Fruit fly (Drosophila melanogaster) whole organism, pupa: Measurements from ENCODE around the gene CG43294.

Experiments used
- CG10348 ChIP-seq: fragments of 200-800 bp; sonication (Bioruptor generic); IDR thresholded peaks from 2 replicates; pipeline ENCODE4 v1.3.6; 2022; ENCODE audit warnings: missing biosample characterization, missing genetic modification characterization
- CG12605 ChIP-seq: fragments of 200-800 bp; sonication (Bioruptor generic); IDR thresholded peaks from 2 replicates; pipeline ENCODE4 v1.3.6; 2022; ENCODE audit warnings: missing biosample characterization, missing genetic modification characterization
- CG13204 ChIP-seq: fragments of 200-800 bp; sonication (Bioruptor generic); optimal IDR thresholded peaks from 2 replicates; lab custom pipeline; 2018; ENCODE audit warnings: missing biosample characterization, mild to moderate bottlenecking, missing genetic modification characterization, moderate library complexity
- CG14655 ChIP-seq: fragments of 200-800 bp; sonication (Bioruptor generic); optimal IDR thresholded peaks from 3 replicates; lab custom pipeline; 2017; ENCODE audit warnings: mild to moderate bottlenecking, missing biosample characterization, missing genetic modification reagents, missing genetic modification characterization
- CG15710 ChIP-seq: fragments of 200-800 bp; sonication (Bioruptor generic); optimal IDR thresholded peaks from 2 replicates; lab custom pipeline; 2018; ENCODE audit warnings: missing biosample characterization, mild to moderate bottlenecking, missing genetic modification characterization, moderate library complexity
- CG17806 ChIP-seq: fragments of 200-800 bp; sonication (Bioruptor generic); optimal IDR thresholded peaks from 2 replicates; lab custom pipeline; 2018; ENCODE audit warnings: missing biosample characterization, mild to moderate bottlenecking, missing genetic modification characterization, moderate library complexity
- CG32121 ChIP-seq: fragments of 200-800 bp; sonication (Bioruptor generic); IDR thresholded peaks from 2 replicates; pipeline ENCODE4 v1.3.6; 2022; ENCODE audit warnings: missing biosample characterization, missing genetic modification characterization
- CG34367 ChIP-seq: fragments of 200-800 bp; sonication (Bioruptor generic); optimal IDR thresholded peaks from 2 replicates; lab custom pipeline; 2018; ENCODE audit warnings: missing biosample characterization, mild to moderate bottlenecking, missing genetic modification characterization
- CG4496 ChIP-seq: fragments of 200-800 bp; sonication (Bioruptor generic); IDR thresholded peaks from 3 replicates; pipeline ENCODE4 v1.3.6; 2022; ENCODE audit warnings: missing biosample characterization, missing genetic modification characterization
- CG8159 ChIP-seq: fragments of 200-800 bp; sonication (Bioruptor generic); optimal IDR thresholded peaks from 3 replicates; lab custom pipeline; 2018; ENCODE audit warnings: missing biosample characterization, mild to moderate bottlenecking, missing genetic modification characterization, moderate library complexity
- CG8301 ChIP-seq: fragments of 200-800 bp; sonication (Bioruptor generic); optimal IDR thresholded peaks from 2 replicates; lab custom pipeline; 2018; ENCODE audit warnings: missing biosample characterization, mild to moderate bottlenecking, missing genetic modification characterization
- CG9948 ChIP-seq: fragments of 200-800 bp; sonication (Bioruptor generic); optimal IDR thresholded peaks from 2 replicates; lab custom pipeline; 2018; ENCODE audit warnings: missing biosample characterization, mild to moderate bottlenecking, missing genetic modification characterization, moderate library complexity
- D1 ChIP-seq: fragments of 200-800 bp; sonication (Bioruptor generic); optimal IDR thresholded peaks from 2 replicates; lab custom pipeline; 2018; ENCODE audit warnings: missing biosample characterization, mild to moderate bottlenecking, missing genetic modification characterization, moderate library complexity
- EcR ChIP-seq: fragments of 200-800 bp; sonication (Bioruptor generic); optimal IDR thresholded peaks from 3 replicates; lab custom pipeline; 2019; ENCODE audit warnings: missing biosample characterization, missing genetic modification characterization, mild to moderate bottlenecking, moderate library complexity, missing genetic modification reagents
- Ets98B ChIP-seq: fragments of 200-800 bp; sonication (Bioruptor generic); IDR thresholded peaks from 2 replicates; pipeline ENCODE4 v1.3.6; 2022; ENCODE audit warnings: missing biosample characterization, missing genetic modification characterization
- Pif1A ChIP-seq: fragments of 200-800 bp; sonication (Bioruptor generic); optimal IDR thresholded peaks from 3 replicates; lab custom pipeline; 2016; ENCODE audit warnings: missing biosample characterization, missing genetic modification characterization
- Pif1B ChIP-seq: fragments of 200-800 bp; sonication (Bioruptor generic); optimal IDR thresholded peaks from 3 replicates; lab custom pipeline; 2016; ENCODE audit warnings: missing biosample characterization, missing genetic modification characterization
- Snoo ChIP-seq: fragments of 200-800 bp; sonication (Bioruptor generic); optimal IDR thresholded peaks from 3 replicates; lab custom pipeline; 2017; ENCODE audit warnings: missing biosample characterization, mild to moderate bottlenecking, missing genetic modification characterization, inconsistent platforms
- fd96Ca ChIP-seq: fragments of 200-800 bp; sonication (Bioruptor generic); IDR thresholded peaks from 3 replicates; pipeline ENCODE4 v1.3.6; 2022; ENCODE audit warnings: missing biosample characterization, missing genetic modification characterization
- gl ChIP-seq: fragments of 200-800 bp; sonication (Bioruptor generic); optimal IDR thresholded peaks from 2 replicates; lab custom pipeline; 2018; ENCODE audit warnings: missing biosample characterization, mild to moderate bottlenecking, missing genetic modification characterization
- rn ChIP-seq: fragments of 200-800 bp; sonication (Bioruptor generic); IDR thresholded peaks from 2 replicates; pipeline ENCODE4 v1.3.6; 2022; ENCODE audit warnings: missing biosample characterization, missing genetic modification characterization

The CG43294 gene

dm6 chr3L:11949539-11949938 is 8.5 kb upstream of the CG43294 start, which contains the start of gene CG17826:
TSS of gene CG17826 (plus strand) at chr3L:11949839.
- TF ChIP-seq Pif1B = no peak
- TF ChIP-seq gl (tag; lab: Kevin White, UChicago) = no peak
- no peak for TF ChIP-seq Ets98B (GFP tag; lab: Robert Waterston, UW)
- TF ChIP-seq CG17806 (tag; lab: Kevin White, UChicago) = no peak
- no peak for TF ChIP-seq rn (GFP tag; lab: Robert Waterston, UW)
- TF ChIP-seq fd96Ca (GFP tag; lab: Robert Waterston, UW) = no peak
- TF ChIP-seq CG32121 (GFP tag; lab: Robert Waterston, UW) = no peak
- TF ChIP-seq CG13204 = no peak
- no peak for TF ChIP-seq EcR (GFP tag; lab: Kevin White, UChicago)
- no peak for TF ChIP-seq D1 (tag; lab: Kevin White, UChicago)
- TF ChIP-seq CG8301 = no peak
- no peak for TF ChIP-seq CG10348 (GFP tag; lab: Robert Waterston, UW)

dm6 chr3L:11953217-11953616 is 4.9 kb upstream of the CG43294 start, which contains the start of gene obst-G:
TSS of gene obst-G (minus strand) at chr3L:11953317.
- TF ChIP-seq CG8159 (no peak), gl (tag; lab: Kevin White, UChicago) (no peak), Ets98B (GFP tag; lab: Robert Waterston, UW) (no peak), Pif1B (no peak), CG4496 (GFP tag; lab: Robert Waterston, UW) (no peak), rn (GFP tag; lab: Robert Waterston, UW) (no peak), CG34367 (no peak), EcR (GFP tag; lab: Kevin White, UChicago) (no peak), D1 (tag; lab: Kevin White, UChicago) (no peak), CG17806 (tag; lab: Kevin White, UChicago) (no peak), Pif1A (GFP tag; lab: Kevin White, UChicago) (no peak), CG9948 (tag; lab: Kevin White, UChicago) (no peak), CG10348 (GFP tag; lab: Robert Waterston, UW) (no peak), CG32121 (GFP tag; lab: Robert Waterston, UW) (no peak), CG15710 (tag; lab: Kevin White, UChicago) (no peak)
- TF ChIP-seq, all 21 proteins: peak for 0

DNA sequence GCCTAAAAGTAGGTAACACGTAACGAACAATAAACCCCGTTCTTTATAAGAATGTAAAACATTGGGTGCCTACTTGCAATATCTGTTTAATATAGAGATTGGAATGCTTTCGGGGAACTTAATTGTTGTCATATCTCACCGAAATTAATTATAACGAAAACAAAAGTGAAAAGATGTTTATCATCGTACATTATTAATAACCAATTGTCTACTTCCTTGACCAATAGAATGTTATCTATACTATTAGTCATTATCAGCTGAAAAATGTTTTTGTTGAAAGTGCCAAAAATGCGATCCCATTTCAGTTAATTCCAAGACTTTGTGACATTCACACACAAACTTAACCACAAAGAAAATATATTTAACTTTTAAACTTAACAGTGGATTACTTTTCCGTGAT is 4.3 kb upstream of the CG43294 start, which contains the start of gene CG7248:
TSS of gene CG7248 (plus strand) at position 301 of the 400 bp plus-strand sequence.
- TF ChIP-seq CG10348 (GFP tag; lab: Robert Waterston, UW) (no peak), D1 (tag; lab: Kevin White, UChicago) (no peak), Snoo (tag; lab: Kevin White, UChicago) (no peak)
- TF ChIP-seq, all 21 proteins: peak for 0

dm6 chr3L:11966104-11966503 is 8.0 kb downstream of the CG43294 start, which contains the start of gene prc:
TSS of gene prc (minus strand) at chr3L:11966131.
- TF ChIP-seq fd96Ca (GFP tag; lab: Robert Waterston, UW) (no peak), CG34367 (no peak), Ets98B (GFP tag; lab: Robert Waterston, UW) (no peak), CG8159 (no peak), CG8301 (no peak), CG9948 (tag; lab: Kevin White, UChicago) (no peak), CG13204 (no peak)

dm6 chr3L:11972879-11973278 is 14.8 kb downstream of the CG43294 start, which contains the start of gene Muc68E:
TSS of gene Muc68E (minus strand) at chr3L:11972979.
- no peak for TF ChIP-seq CG14655 (GFP tag; lab: Kevin White, UChicago)
- TF ChIP-seq rn (GFP tag; lab: Robert Waterston, UW) = no peak
- no peak for TF ChIP-seq Pif1B
- TF ChIP-seq CG15710 (tag; lab: Kevin White, UChicago) = no peak
- no peak for TF ChIP-seq CG34367

DNA sequence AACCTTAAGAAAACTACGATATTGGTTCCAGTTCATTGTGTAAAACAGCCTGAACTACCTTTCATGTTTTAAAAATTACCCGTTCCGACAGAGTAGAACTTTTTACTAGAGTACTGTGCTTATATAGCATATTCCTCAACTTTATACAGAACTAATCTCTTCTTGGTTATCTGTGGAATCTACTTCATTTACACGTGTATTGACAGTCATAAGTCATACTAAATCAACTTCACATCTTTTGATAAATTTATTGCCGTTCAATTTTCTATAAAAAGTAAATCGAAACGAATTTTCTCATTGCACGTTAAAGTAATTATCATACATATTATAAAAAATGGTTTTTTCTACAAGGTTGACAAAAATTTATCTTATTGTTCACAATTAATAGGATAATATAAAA is 15.6 kb downstream of the CG43294 start, which contains the start of gene CG42397:
TSS of gene CG42397 (minus strand) at position 101 of the 400 bp plus-strand sequence.
- TF ChIP-seq CG34367 = no peak
- TF ChIP-seq Pif1A (GFP tag; lab: Kevin White, UChicago) = no peak
- no peak for TF ChIP-seq CG13204
- no peak for TF ChIP-seq CG17806 (tag; lab: Kevin White, UChicago)
- TF ChIP-seq CG4496 (GFP tag; lab: Robert Waterston, UW) = no peak
- TF ChIP-seq Snoo (tag; lab: Kevin White, UChicago) = no peak
- TF ChIP-seq rn (GFP tag; lab: Robert Waterston, UW) = no peak
- no peak for TF ChIP-seq CG10348 (GFP tag; lab: Robert Waterston, UW)
- TF ChIP-seq Ets98B (GFP tag; lab: Robert Waterston, UW) = no peak
- no peak for TF ChIP-seq CG15710 (tag; lab: Kevin White, UChicago)
- TF ChIP-seq CG14655 (GFP tag; lab: Kevin White, UChicago) = no peak
- TF ChIP-seq CG12605 = no peak
- TF ChIP-seq Pif1B = no peak
- TF ChIP-seq CG8159 = no peak
- TF ChIP-seq gl (tag; lab: Kevin White, UChicago) = no peak
- TF ChIP-seq CG32121 (GFP tag; lab: Robert Waterston, UW) = no peak
- no peak for TF ChIP-seq CG8301
- TF ChIP-seq D1 (tag; lab: Kevin White, UChicago) = no peak
- TF ChIP-seq, all 21 proteins: peak for 0

DNA sequence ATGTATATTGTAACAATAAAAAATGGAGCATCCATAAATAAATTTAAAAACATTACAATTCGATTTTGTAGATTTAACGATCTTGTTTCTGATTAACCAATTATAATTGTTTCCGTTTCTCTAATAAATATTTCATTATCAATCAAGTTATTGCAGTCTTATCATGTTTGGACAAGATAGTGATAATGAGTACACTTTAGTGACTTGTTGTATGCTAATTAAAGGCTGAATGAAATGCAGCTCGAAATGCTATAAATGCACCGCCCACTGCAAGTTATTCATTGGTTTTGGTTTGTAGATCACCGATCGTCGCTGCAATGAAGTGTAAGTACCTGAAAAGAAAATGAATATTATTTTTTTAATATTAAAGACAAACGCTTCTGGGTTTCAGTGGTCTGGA is 16.5 kb downstream of the CG43294 start, which contains the start of gene CG14125:
TSS of gene CG14125 (plus strand) at position 301 of the 400 bp plus-strand sequence.
- no peak for TF ChIP-seq CG34367
- no peak for TF ChIP-seq rn (GFP tag; lab: Robert Waterston, UW)
- no peak for TF ChIP-seq CG32121 (GFP tag; lab: Robert Waterston, UW)
- TF ChIP-seq CG15710 (tag; lab: Kevin White, UChicago) = no peak
- TF ChIP-seq Pif1A (GFP tag; lab: Kevin White, UChicago) = no peak
- TF ChIP-seq CG12605 = no peak
- no peak for TF ChIP-seq CG14655 (GFP tag; lab: Kevin White, UChicago)
- no peak for TF ChIP-seq CG9948 (tag; lab: Kevin White, UChicago)
- no peak for TF ChIP-seq CG4496 (GFP tag; lab: Robert Waterston, UW)
